Fruit fly (Drosophila melanogaster): ENCODE data around the gene Arl8.

The Arl8 gene

dm6 chr3R:8126316-8127150 lies at the start of gene Arl8, which contains the start of gene CG9667 (continued):
- peak; percentile 42; the same call in 2 of the 3 replicates for TF ChIP-seq eg (GFP tag; IDR thresholded peaks at IDR 0.05)
- peak; percentile 58 for TF ChIP-seq Ets96B (tag; optimal IDR thresholded peaks at IDR 0.05)
- peak; percentile 3 for TF ChIP-seq CG11762 (GFP tag; optimal IDR thresholded peaks at IDR 0.05; ENCODE audit: insufficient read depth)
- peak; percentile 28 for TF ChIP-seq achi (GFP tag; optimal IDR thresholded peaks at IDR 0.05)
- TF ChIP-seq Sox102F (GFP tag; optimal IDR thresholded peaks at IDR 0.05), result peak; percentile 7
- TF ChIP-seq CG34406 (GFP tag; optimal IDR thresholded peaks at IDR 0.05), result peak; percentile 26
- TF ChIP-seq CG11902 (GFP tag; optimal IDR thresholded peaks at IDR 0.05), result peak; percentile 38
- peak; percentile 20 for TF ChIP-seq CG8632 (GFP tag; optimal IDR thresholded peaks at IDR 0.05)
- peak; percentile 59; the same call in 1 of the 2 replicates for TF ChIP-seq CG15336 (GFP tag; IDR thresholded peaks at IDR 0.05)
- TF ChIP-seq acj6 (GFP tag; optimal IDR thresholded peaks at IDR 0.05), result peak; percentile 54

dm6 chr3R:8086952-8087351 lies 39.5 kb upstream of the Arl8 start, which contains the start of gene CG7910:
Gene CG7910, plus strand, starts transcription at chr3R:8087252.
- TF ChIP-seq CG7368 (GFP tag; optimal IDR thresholded peaks at IDR 0.05), result no peak
- TF ChIP-seq CG3032 (tag; optimal IDR thresholded peaks at IDR 0.05), result no peak
- no peak for TF ChIP-seq svp (GFP tag)
- no peak for TF ChIP-seq fd59A (GFP tag; optimal IDR thresholded peaks at IDR 0.05)
- TF ChIP-seq dsx (GFP tag; optimal IDR thresholded peaks at IDR 0.05; ENCODE audit: poor library complexity, severe bottlenecking), result no peak
- TF ChIP-seq Ets21C (GFP tag; optimal IDR thresholded peaks at IDR 0.05), result no peak
- TF ChIP-seq CG4318 (GFP tag; optimal IDR thresholded peaks at IDR 0.05), result no peak
- no peak for TF ChIP-seq CG34406 (GFP tag; optimal IDR thresholded peaks at IDR 0.05)
- no peak for TF ChIP-seq eg (GFP tag; IDR thresholded peaks at IDR 0.05)
- no peak for TF ChIP-seq achi (GFP tag; optimal IDR thresholded peaks at IDR 0.05)

DNA sequence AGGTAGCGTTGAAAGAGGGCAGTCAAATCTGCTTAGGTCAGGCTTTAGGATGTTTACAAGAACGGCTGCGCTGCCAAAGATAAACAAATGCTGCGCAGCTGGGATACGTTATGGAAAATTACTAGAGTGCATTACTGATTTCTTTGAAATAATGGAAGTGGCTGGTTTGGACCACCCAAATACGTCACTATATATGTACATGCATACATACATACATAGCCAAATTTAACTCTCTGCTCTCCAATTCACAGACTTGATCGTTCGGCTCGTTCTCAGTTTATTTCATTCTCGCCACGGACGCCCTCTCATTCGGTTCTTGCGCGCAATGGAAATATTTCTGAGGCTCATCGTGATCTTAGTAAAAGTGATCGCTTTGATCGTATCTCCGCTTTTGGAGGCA lies 32.6 kb upstream of the Arl8 start, which contains the start of gene CG7900:
Gene CG7900, plus strand, starts transcription at position 301 of the 400 bp plus-strand sequence.
- TF ChIP-seq Sox102F (GFP tag; optimal IDR thresholded peaks at IDR 0.05), result peak; percentile 5
- peak; percentile 13 for TF ChIP-seq Eip78C (GFP tag)

dm6 chr3R:8105088-8105542 lies 21.3 kb upstream of the Arl8 start, which contains the start of gene puc:
Gene puc, plus strand, starts transcription at chr3R:8105332.
- TF ChIP-seq CG7368 (GFP tag; optimal IDR thresholded peaks at IDR 0.05) (peak; percentile 11), CG31627 (GFP tag; optimal IDR thresholded peaks at IDR 0.05) (peak; percentile 19), esn (GFP tag; optimal IDR thresholded peaks at IDR 0.05) (peak; percentile 63), CG16779 (tag; optimal IDR thresholded peaks at IDR 0.05) (peak; percentile 50), acj6 (GFP tag; optimal IDR thresholded peaks at IDR 0.05) (no peak), svp (GFP tag) (peak; percentile 68), vri (GFP tag; optimal IDR thresholded peaks at IDR 0.05) (peak; percentile 83), Sox102F (GFP tag; optimal IDR thresholded peaks at IDR 0.05) (peak; percentile 65), topi (GFP tag; optimal IDR thresholded peaks at IDR 0.05) (peak; percentile 46), achi (GFP tag; optimal IDR thresholded peaks at IDR 0.05) (peak; percentile 34), CG6854 (GFP tag; optimal IDR thresholded peaks at IDR 0.05) (peak; percentile 51), Met (GFP tag; optimal IDR thresholded peaks at IDR 0.05) (peak; percentile 30), CG6808 (GFP tag; optimal IDR thresholded peaks at IDR 0.05) (no peak), CG8632 (GFP tag; optimal IDR thresholded peaks at IDR 0.05) (peak; percentile 16), CG10669 (GFP tag; optimal IDR thresholded peaks at IDR 0.05) (no peak), CG3919 (GFP tag; optimal IDR thresholded peaks at IDR 0.05) (peak; percentile 63), CG32006 (GFP tag; optimal IDR thresholded peaks at IDR 0.05) (no peak), CG8319 (GFP tag; optimal IDR thresholded peaks at IDR 0.05) (no peak), Eip75B (GFP tag; optimal IDR thresholded peaks at IDR 0.05) (peak; percentile 14), Smox (GFP tag; optimal IDR thresholded peaks at IDR 0.05) (peak; percentile 31), fkh (GFP tag; optimal IDR thresholded peaks at IDR 0.05) (peak; percentile 23), CG11902 (GFP tag; optimal IDR thresholded peaks at IDR 0.05) (no peak), Hr39 (GFP tag; optimal IDR thresholded peaks at IDR 0.05) (peak; percentile 3), CG8119 (GFP tag; IDR thresholded peaks at IDR 0.05) (no peak), CG11762 (GFP tag; optimal IDR thresholded peaks at IDR 0.05; ENCODE audit: insufficient read depth) (no peak), net (GFP tag; optimal IDR thresholded peaks at IDR 0.05) (peak; percentile 49), dsx (GFP tag; optimal IDR thresholded peaks at IDR 0.05; ENCODE audit: poor library complexity, severe bottlenecking) (peak; percentile 7), cyc (GFP tag; optimal IDR thresholded peaks at IDR 0.05) (peak; percentile 9), Eip78C (GFP tag) (peak; percentile 71), eg (GFP tag; IDR thresholded peaks at IDR 0.05) (no peak), fd85E (GFP tag; optimal IDR thresholded peaks at IDR 0.05) (peak; percentile 28), Eip93F (GFP tag; optimal IDR thresholded peaks at IDR 0.05) (peak; percentile 36), pdm3 (GFP tag; optimal IDR thresholded peaks at IDR 0.05) (peak; percentile 23), CG6792 (GFP tag; optimal IDR thresholded peaks at IDR 0.05) (peak; percentile 9), lz (GFP tag; optimal IDR thresholded peaks at IDR 0.05) (peak; percentile 2)
